Worm (Caenorhabditis elegans) whole organism, L2 larva: ENCODE results near the gene R160.14.

Experiments used
- F13H6.1 ChIP-seq: sonication (generic microtip); optimal IDR thresholded peaks from 2 replicates; lab custom pipeline; 2016; ENCODE audit warnings: missing genetic modification characterization, missing compliant biosample characterization
- R02D3.7 ChIP-seq: fragments of 150-350 bp; optimal IDR thresholded peaks from 2 replicates; lab custom pipeline; 2014; ENCODE audit warnings: missing biosample characterization, missing genetic modification characterization
- ama-1 ChIP-seq: fragments of 150-350 bp; optimal IDR thresholded peaks from 2 replicates; lab custom pipeline; 2018; ENCODE audit warnings: inconsistent platforms
- ceh-82 ChIP-seq: fragments of 150-350 bp; optimal IDR thresholded peaks from 2 replicates; lab custom pipeline; 2014; ENCODE audit warnings: missing biosample characterization, missing genetic modification characterization
- elt-1 ChIP-seq: fragments of 150-350 bp; optimal IDR thresholded peaks from 2 replicates; lab custom pipeline; 2014; ENCODE audit warnings: missing biosample characterization, missing genetic modification characterization
- elt-3 ChIP-seq: sonication (generic microtip); optimal IDR thresholded peaks from 2 replicates; lab custom pipeline; 2017; ENCODE audit warnings: missing biosample characterization, missing genetic modification characterization
- lin-11 ChIP-seq: fragments of 150-350 bp; sonication (generic microtip); optimal IDR thresholded peaks from 2 replicates; lab custom pipeline; 2014; ENCODE audit warnings: missing biosample characterization, missing genetic modification characterization, inconsistent platforms, mixed read lengths
- mab-5 ChIP-seq: fragments of 150-350 bp; optimal IDR thresholded peaks from 2 replicates; lab custom pipeline; 2014; ENCODE audit warnings: missing biosample characterization, missing genetic modification characterization
- nhr-10 ChIP-seq: sonication (generic microtip); optimal IDR thresholded peaks from 2 replicates; lab custom pipeline; 2017; ENCODE audit warnings: missing biosample characterization, missing genetic modification characterization
- nhr-237 ChIP-seq: fragments of 150-350 bp; optimal IDR thresholded peaks from 2 replicates; lab custom pipeline; 2014; ENCODE audit warnings: missing biosample characterization, missing genetic modification characterization
- nhr-25 ChIP-seq: fragments of 150-350 bp; sonication (generic microtip); optimal IDR thresholded peaks from 3 replicates; lab custom pipeline; 2014; ENCODE audit warnings: missing biosample characterization, missing genetic modification characterization
- peb-1 ChIP-seq: fragments of 150-350 bp; optimal IDR thresholded peaks from 2 replicates; lab custom pipeline; 2014; ENCODE audit warnings: missing biosample characterization, missing genetic modification characterization
- unc-39 ChIP-seq: fragments of 150-350 bp; optimal IDR thresholded peaks from 2 replicates; lab custom pipeline; 2014; ENCODE audit warnings: missing biosample characterization, missing genetic modification characterization

DNA sequence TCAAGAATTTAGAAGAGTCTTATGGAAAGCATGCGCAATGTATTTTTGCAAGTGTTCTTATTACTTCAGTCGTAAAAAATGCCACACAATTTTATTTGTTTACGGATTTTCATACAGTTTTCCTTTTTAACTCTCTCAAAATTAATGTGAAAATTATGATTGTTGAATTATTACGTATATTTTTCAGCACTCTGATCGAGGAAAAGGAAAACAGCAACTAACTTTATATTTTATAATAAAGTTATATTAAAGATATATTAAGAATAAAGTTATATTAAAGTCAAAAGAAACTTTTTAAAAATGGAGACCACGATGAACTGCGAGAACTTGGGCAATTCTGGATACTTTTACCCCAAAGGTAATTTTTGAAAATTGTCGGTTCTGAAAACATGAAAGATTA, 21.7 kb downstream of the R160.14 start, which contains the start of gene F14H12.2:
- no peak for TF ChIP-seq F13H6.1 (tag; lab: Kevin White, UChicago)
- TF ChIP-seq elt-1 (tag; lab: Kevin White, UChicago), result no peak
- TF ChIP-seq mab-5, result no peak
- TF ChIP-seq elt-3 (tag; lab: Kevin White, UChicago), result no peak
- TF ChIP-seq nhr-237 (tag; lab: Kevin White, UChicago), result no peak
- no peak for TF ChIP-seq unc-39 (tag; lab: Kevin White, UChicago)
- TF ChIP-seq nhr-10 (tag; lab: Kevin White, UChicago), result no peak
- no peak for TF ChIP-seq nhr-25 (tag; lab: Kevin White, UChicago)
- no peak for TF ChIP-seq peb-1 (tag; lab: Kevin White, UChicago)
- TF ChIP-seq R02D3.7, result no peak
- TF ChIP-seq ama-1, result no peak
- no peak for TF ChIP-seq ceh-82 (tag; lab: Kevin White, UChicago)
- TF ChIP-seq lin-11 (tag; lab: Kevin White, UChicago), result no peak
